Worm (Caenorhabditis elegans): ENCODE results near the gene ints-2.
"Not testable (repeated sequence)": the region's sequence is repeated elsewhere in the genome, so short reads cannot be mapped to it uniquely, and the experiment has no call there.

- not testable (repeated sequence) for TF ChIP-seq unc-62 (GFP tag; optimal IDR thresholded peaks at IDR 0.05); pha-4 (tag; optimal IDR thresholded peaks at IDR 0.05); skn-1 (tag; optimal IDR thresholded peaks at IDR 0.05); elt-3 (tag; optimal IDR thresholded peaks at IDR 0.05); nhr-11 (tag; optimal IDR thresholded peaks at IDR 0.05); egl-27 (tag; optimal IDR thresholded peaks at IDR 0.05); ZK546.5 (tag; optimal IDR thresholded peaks at IDR 0.05); mml-1 (tag; optimal IDR thresholded peaks at IDR 0.05)
Observed at ce11 chrV:14205214-14205613, 19.7 kb downstream of the ints-2 start, which contains the start of gene T16A9.3.
